Fruit fly (Drosophila melanogaster) whole organism: ENCODE data around the gene bel.

Experiments
- CG8478 ChIP-seq: fragments of >200 bp; optimal IDR thresholded peaks from 2 replicates; lab custom pipeline; 2018; ENCODE audit warnings: inconsistent platforms
- Dll ChIP-seq: fragments of >200 bp; optimal IDR thresholded peaks from 2 replicates; lab custom pipeline; 2017
- EcR ChIP-seq, 2 experiments: fragments of >200 bp; optimal IDR thresholded peaks; 2 replicates each; lab custom pipeline; 2017; ENCODE audit warnings: missing biosample characterization in 2 of 2, missing genetic modification characterization in 2 of 2, missing genetic modification reagents in 2 of 2
- pan ChIP-seq: fragments of >200 bp; optimal IDR thresholded peaks from 2 replicates; lab custom pipeline; 2017

DNA sequence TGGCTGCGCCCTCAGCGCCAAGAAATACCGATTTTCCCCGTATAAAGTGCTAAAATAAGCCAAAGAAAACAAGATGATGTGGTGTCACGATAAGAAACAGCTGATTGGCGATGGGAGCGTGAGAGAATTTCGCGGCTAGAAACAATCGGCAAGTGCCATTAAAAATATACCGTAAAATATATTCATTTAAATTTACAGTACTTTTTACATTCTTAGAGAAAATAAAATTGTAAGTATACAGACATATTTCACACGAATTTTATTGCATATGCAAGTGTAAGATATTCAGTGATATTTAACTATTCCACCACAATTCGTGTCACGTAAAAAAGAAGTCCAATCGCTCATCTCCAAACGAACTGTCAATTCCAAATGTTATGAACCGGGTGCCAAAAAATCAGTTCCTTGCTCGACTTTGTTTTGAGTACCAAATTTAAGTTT, 16.0 kb upstream of the bel start, which contains the start of the genes Unc50, CG11755 and CG8043:
- no peak for TF ChIP-seq pan (lab: Kevin White, UChicago)
- TF ChIP-seq EcR (GFP tag; optimal IDR thresholded peaks at IDR 0.05; lab: Kevin White, UChicago): no peak
- TF ChIP-seq Dll: no peak
- TF ChIP-seq CG8478 (lab: Kevin White, UChicago): no peak
